Worm (Caenorhabditis elegans) whole organism, L2 larva: ENCODE data around the gene F42A9.6.

Experiments used
- elt-3 ChIP-seq: sonication (generic microtip); optimal IDR thresholded peaks from 2 replicates; lab custom pipeline; 2017; ENCODE audit warnings: missing biosample characterization, missing genetic modification characterization
- lin-13 ChIP-seq: fragments of 150-350 bp; optimal IDR thresholded peaks from 2 replicates; lab custom pipeline; 2014; ENCODE audit warnings: missing biosample characterization, missing genetic modification reagents, missing genetic modification characterization
- nhr-11 ChIP-seq: fragments of 150-350 bp; optimal IDR thresholded peaks from 2 replicates; lab custom pipeline; 2014; ENCODE audit warnings: missing biosample characterization, missing genetic modification characterization
- nhr-25 ChIP-seq: fragments of 150-350 bp; sonication (generic microtip); optimal IDR thresholded peaks from 3 replicates; lab custom pipeline; 2014; ENCODE audit warnings: missing biosample characterization, missing genetic modification characterization
- nhr-77 ChIP-seq: fragments of 150-350 bp; optimal IDR thresholded peaks from 2 replicates; lab custom pipeline; 2014; ENCODE audit warnings: missing biosample characterization, missing genetic modification characterization
- ztf-11 ChIP-seq: sonication (generic microtip); optimal IDR thresholded peaks from 2 replicates; lab custom pipeline; 2017; ENCODE audit warnings: missing biosample characterization, missing genetic modification characterization

- TF ChIP-seq ztf-11 (tag; lab: Kevin White, UChicago) (no peak), nhr-25 (tag; lab: Kevin White, UChicago) (peak; percentile 74), nhr-11 (tag; lab: Kevin White, UChicago) (no peak), lin-13 (GFP tag; lab: Kevin White, UChicago) (peak; percentile 57), elt-3 (tag; lab: Kevin White, UChicago) (no peak), nhr-77 (no peak)
These were observed 11.2 kb downstream of the F42A9.6 start, which contains the start of gene lin-49 for ce11 chrIV:8620102-8620733.
